Worm (Caenorhabditis elegans): ENCODE measurements around the gene str-207.
A peak's percentile ranks its signal among the peaks of the same experiment; 100 is the strongest.

The str-207 gene

ce11 chrV:4964671-4965420 lies 13.3 kb downstream of the str-207 start:
- peak; percentile 33 for TF ChIP-seq hlh-11 (tag; optimal IDR thresholded peaks at IDR 0.05)
- peak; percentile 42 for TF ChIP-seq mes-2 (tag; optimal IDR thresholded peaks at IDR 0.05; ENCODE audit: poor library complexity, severe bottlenecking)
- no peak for TF ChIP-seq lin-1 (GFP tag; IDR thresholded peaks at IDR 0.05)
- TF ChIP-seq lsy-2 (tag; optimal IDR thresholded peaks at IDR 0.05): peak in 1 of 2 experiments; percentile 18
- no peak for TF ChIP-seq F10B5.3 (tag; optimal IDR thresholded peaks at IDR 0.05)
- no peak for TF ChIP-seq nhr-111 (GFP tag; optimal IDR thresholded peaks at IDR 0.05)
- TF ChIP-seq cey-2 (tag; optimal IDR thresholded peaks at IDR 0.05; ENCODE audit: borderline replicate concordance, insufficient read depth): peak; percentile 36
- TF ChIP-seq hif-1 (tag; optimal IDR thresholded peaks at IDR 0.05): no peak
- TF ChIP-seq F44E2.7 (GFP tag; IDR thresholded peaks at IDR 0.05): no peak
- peak; percentile 29 for TF ChIP-seq nhr-77 (tag; optimal IDR thresholded peaks at IDR 0.05)
- TF ChIP-seq T20F7.1 (GFP tag; optimal IDR thresholded peaks at IDR 0.05): peak; percentile 26
- peak in 1 of 2 experiments; percentile 88 for TF ChIP-seq daf-16 (GFP tag; optimal IDR thresholded peaks at IDR 0.05)
- TF ChIP-seq daf-16 (tag; optimal IDR thresholded peaks at IDR 0.05): peak; percentile 94
- no peak for TF ChIP-seq pha-4 (GFP tag; IDR thresholded peaks at IDR 0.05)
- TF ChIP-seq pha-4 (tag; optimal IDR thresholded peaks at IDR 0.05): peak; percentile 75
- TF ChIP-seq nhr-6 (tag; optimal IDR thresholded peaks at IDR 0.05): peak; percentile 58
- no peak for TF ChIP-seq nhr-25 (tag; optimal IDR thresholded peaks at IDR 0.05; ENCODE audit: borderline replicate concordance, insufficient read depth)
- no peak for TF ChIP-seq hlh-30 (tag; optimal IDR thresholded peaks at IDR 0.05; ENCODE audit: insufficient read depth)
- TF ChIP-seq mep-1 (tag; optimal IDR thresholded peaks at IDR 0.05): peak; percentile 10
- TF ChIP-seq Y105C5A.15 (GFP tag; IDR thresholded peaks at IDR 0.05): no peak
- TF ChIP-seq pqm-1 (tag; optimal IDR thresholded peaks at IDR 0.05): peak; percentile 84
- TF ChIP-seq nhr-28 (tag; optimal IDR thresholded peaks at IDR 0.05): peak; percentile 18
- TF ChIP-seq nhr-41 (GFP tag; IDR thresholded peaks at IDR 0.05): peak; percentile 70; the same call in 1 of the 2 replicates
- TF ChIP-seq dmd-6 (GFP tag; IDR thresholded peaks at IDR 0.05): peak; percentile 34; the same call in 1 of the 2 replicates

ce11 chrV:4965790-4966189 lies 14.3 kb downstream of the str-207 start:
- TF ChIP-seq hlh-11 (tag; optimal IDR thresholded peaks at IDR 0.05): no peak
- peak; percentile 24 for TF ChIP-seq nhr-28 (tag; optimal IDR thresholded peaks at IDR 0.05)

ce11 chrV:4967238-4967637 lies 15.7 kb downstream of the str-207 start:
- TF ChIP-seq zip-2 (tag; optimal IDR thresholded peaks at IDR 0.05) (no peak), Y105C5A.15 (GFP tag; IDR thresholded peaks at IDR 0.05) (no peak), nhr-42 (GFP tag; IDR thresholded peaks at IDR 0.05) (no peak), ZK337.2 (GFP tag; IDR thresholded peaks at IDR 0.05) (no peak), ceh-28 (tag; optimal IDR thresholded peaks at IDR 0.05) (no peak), skn-1 (tag; optimal IDR thresholded peaks at IDR 0.05) (no peak), nhr-25 (tag; optimal IDR thresholded peaks at IDR 0.05; ENCODE audit: borderline replicate concordance, insufficient read depth) (no peak), nhr-111 (GFP tag; optimal IDR thresholded peaks at IDR 0.05) (no peak)

- TF ChIP-seq ceh-44 (GFP tag; IDR thresholded peaks at IDR 0.05) (no peak), php-3 (GFP tag; IDR thresholded peaks at IDR 0.05) (no peak), tag-97 (GFP tag; IDR thresholded peaks at IDR 0.05) (no peak), madf-5 (GFP tag; IDR thresholded peaks at IDR 0.05) (no peak), Y75B8A.6 (GFP tag; IDR thresholded peaks at IDR 0.05) (no peak), dve-1 (tag; optimal IDR thresholded peaks at IDR 0.05; ENCODE audit: insufficient read depth) (peak; percentile 27), saeg-2 (GFP tag; IDR thresholded peaks at IDR 0.05) (no peak), dmd-6 (GFP tag; IDR thresholded peaks at IDR 0.05) (peak; percentile 17; the same call in 1 of the 2 replicates), unc-62 (GFP tag; optimal IDR thresholded peaks at IDR 0.05 in 1 of 2) (peak in 1 of 2 experiments; percentile 13), unc-62 (tag; optimal IDR thresholded peaks at IDR 0.05) (no peak), nhr-76 (tag; optimal IDR thresholded peaks at IDR 0.05) (no peak)
These were observed 17.2 kb downstream of the str-207 start for ce11 chrV:4968775-4969174.
